Worm (Caenorhabditis elegans): ENCODE results near the gene elt-4.

Gene elt-4

DNA sequence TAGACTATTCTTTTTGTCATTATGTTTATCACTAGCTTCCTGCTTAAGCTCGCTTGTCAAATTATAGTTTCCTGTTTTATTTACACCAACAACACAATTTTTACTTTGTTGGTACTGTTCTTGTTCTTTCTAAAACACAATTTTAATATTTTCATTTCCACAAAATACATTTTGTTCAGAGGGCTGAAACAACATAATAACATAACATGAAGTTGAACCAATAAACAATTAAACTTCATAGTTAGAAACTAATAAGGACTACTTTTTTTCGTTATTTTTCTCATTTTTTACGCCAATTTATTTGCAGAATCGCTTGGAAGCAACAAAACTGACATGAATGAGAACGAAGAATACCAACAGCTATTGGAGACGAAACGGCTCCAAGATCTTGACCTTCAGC is 31.5 kb upstream of the elt-4 start, which contains the start of gene C39B10.3:
Gene C39B10.3 (plus strand): TSS at position 301 of the 400 bp plus-strand sequence.
- TF ChIP-seq T22C8.4 (GFP tag; IDR thresholded peaks at IDR 0.05) (no peak), ztf-29 (GFP tag; IDR thresholded peaks at IDR 0.05) (no peak), cog-1 (tag; optimal IDR thresholded peaks at IDR 0.05) (no peak), flt-1 (GFP tag; IDR thresholded peaks at IDR 0.05) (no peak), tab-1 (GFP tag; IDR thresholded peaks at IDR 0.05) (no peak), ref-1 (GFP tag; conservative IDR thresholded peaks at IDR 0.05) (no peak), med-1 (GFP tag; optimal IDR thresholded peaks at IDR 0.05; ENCODE audit: insufficient read depth) (no peak), klf-2 (GFP tag; conservative IDR thresholded peaks at IDR 0.05) (no peak), ztf-23 (GFP tag; IDR thresholded peaks at IDR 0.05) (no peak)

ce11 chrX:10444705-10445104 is 30.6 kb upstream of the elt-4 start, which contains the start of gene C39B10.4:
C39B10.4 (plus strand) TSS chrX:10445005.
- TF ChIP-seq med-1 (GFP tag; optimal IDR thresholded peaks at IDR 0.05; ENCODE audit: insufficient read depth) (no peak), ztf-23 (GFP tag; IDR thresholded peaks at IDR 0.05) (no peak), cog-1 (tag; optimal IDR thresholded peaks at IDR 0.05) (no peak), klf-2 (GFP tag; conservative IDR thresholded peaks at IDR 0.05) (no peak)

DNA sequence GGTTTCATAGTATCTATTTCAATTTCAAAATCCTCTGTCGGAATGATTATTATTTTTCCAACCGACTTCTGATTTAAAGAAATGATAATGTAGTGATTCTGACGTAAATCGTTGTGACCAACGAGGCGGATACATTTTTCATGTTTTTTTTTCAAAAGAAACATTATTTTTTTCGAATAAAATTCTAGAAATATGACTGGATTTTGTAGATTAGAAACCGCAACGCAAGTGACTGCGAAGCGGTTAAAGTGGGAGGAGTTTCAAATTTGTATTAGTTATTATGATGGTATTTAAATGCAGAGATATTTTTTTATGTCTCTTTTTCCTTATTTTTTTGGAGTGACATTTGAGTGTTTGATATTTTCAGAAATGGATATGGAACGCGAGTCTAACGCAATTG is 28.3 kb upstream of the elt-4 start, which contains the start of gene C39B10.5:
Gene C39B10.5 (plus strand): TSS at position 362 of the 400 bp plus-strand sequence.
- TF ChIP-seq klf-2 (GFP tag; conservative IDR thresholded peaks at IDR 0.05) (no peak), ztf-29 (GFP tag; IDR thresholded peaks at IDR 0.05) (no peak), T22C8.4 (GFP tag; IDR thresholded peaks at IDR 0.05) (no peak), med-1 (GFP tag; optimal IDR thresholded peaks at IDR 0.05; ENCODE audit: insufficient read depth) (no peak), flt-1 (GFP tag; IDR thresholded peaks at IDR 0.05) (no peak), ztf-23 (GFP tag; IDR thresholded peaks at IDR 0.05) (no peak), cog-1 (tag; optimal IDR thresholded peaks at IDR 0.05) (no peak), ref-1 (GFP tag; conservative IDR thresholded peaks at IDR 0.05) (no peak), tab-1 (GFP tag; IDR thresholded peaks at IDR 0.05) (no peak)

ce11 chrX:10453960-10454359 is 21.4 kb upstream of the elt-4 start, which contains the start of gene lgc-41:
lgc-41 (plus strand) TSS chrX:10454260.
- TF ChIP-seq klf-2 (GFP tag; conservative IDR thresholded peaks at IDR 0.05) (no peak), ztf-23 (GFP tag; IDR thresholded peaks at IDR 0.05) (no peak), med-1 (GFP tag; optimal IDR thresholded peaks at IDR 0.05; ENCODE audit: insufficient read depth) (no peak), T22C8.4 (GFP tag; IDR thresholded peaks at IDR 0.05) (no peak)

DNA sequence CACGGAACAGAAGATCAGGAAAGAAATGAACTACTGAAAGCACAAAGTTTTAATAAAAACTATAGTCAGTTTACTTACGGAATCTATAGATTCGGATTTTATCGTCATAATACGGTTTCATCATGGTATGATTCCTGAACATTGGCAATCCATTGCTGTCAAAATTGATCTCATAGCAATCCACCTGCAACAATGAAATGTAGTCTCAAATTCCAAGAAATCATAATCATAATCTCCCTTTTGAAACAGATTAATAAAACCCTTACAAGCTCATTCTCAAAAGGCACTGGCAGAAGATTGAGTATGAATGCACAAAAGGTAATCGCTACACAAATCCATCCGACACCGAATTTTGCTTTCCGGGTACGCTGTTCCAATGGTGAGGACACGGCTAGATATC is 12.9 kb upstream of the elt-4 start:
- no peak for TF ChIP-seq T22C8.4 (GFP tag; IDR thresholded peaks at IDR 0.05)
- no peak for TF ChIP-seq flt-1 (GFP tag; IDR thresholded peaks at IDR 0.05)
- TF ChIP-seq med-1 (GFP tag; optimal IDR thresholded peaks at IDR 0.05; ENCODE audit: insufficient read depth): no peak
- no peak for TF ChIP-seq ztf-23 (GFP tag; IDR thresholded peaks at IDR 0.05)
- no peak for TF ChIP-seq cog-1 (tag; optimal IDR thresholded peaks at IDR 0.05)
- TF ChIP-seq klf-2 (GFP tag; conservative IDR thresholded peaks at IDR 0.05): no peak

- TF ChIP-seq tab-1 (GFP tag; IDR thresholded peaks at IDR 0.05) (no peak), T22C8.4 (GFP tag; IDR thresholded peaks at IDR 0.05) (no peak), cog-1 (tag; optimal IDR thresholded peaks at IDR 0.05) (no peak), flt-1 (GFP tag; IDR thresholded peaks at IDR 0.05) (no peak), klf-2 (GFP tag; conservative IDR thresholded peaks at IDR 0.05) (no peak), ztf-29 (GFP tag; IDR thresholded peaks at IDR 0.05) (no peak), ref-1 (GFP tag; conservative IDR thresholded peaks at IDR 0.05) (no peak), med-1 (GFP tag; optimal IDR thresholded peaks at IDR 0.05; ENCODE audit: insufficient read depth) (no peak), ztf-23 (GFP tag; IDR thresholded peaks at IDR 0.05) (no peak)
These were observed 11.8 kb upstream of the elt-4 start, which contains the start of gene C39B10.1 for ce11 chrX:10463542-10463941. C39B10.1 (minus strand) TSS chrX:10463642.

ce11 chrX:10476573-10476972 is 1.2 kb downstream of the elt-4 start, which contains the start of gene C39B10.7:
C39B10.7 (plus strand) TSS chrX:10476873.
- no peak for TF ChIP-seq ztf-29 (GFP tag; IDR thresholded peaks at IDR 0.05)
- TF ChIP-seq ref-1 (GFP tag; conservative IDR thresholded peaks at IDR 0.05): no peak
- no peak for TF ChIP-seq klf-2 (GFP tag; conservative IDR thresholded peaks at IDR 0.05)
- TF ChIP-seq ztf-23 (GFP tag; IDR thresholded peaks at IDR 0.05): no peak
- no peak for TF ChIP-seq cog-1 (tag; optimal IDR thresholded peaks at IDR 0.05)
- no peak for TF ChIP-seq T22C8.4 (GFP tag; IDR thresholded peaks at IDR 0.05)
- no peak for TF ChIP-seq tab-1 (GFP tag; IDR thresholded peaks at IDR 0.05)
- no peak for TF ChIP-seq med-1 (GFP tag; optimal IDR thresholded peaks at IDR 0.05; ENCODE audit: insufficient read depth)
- no peak for TF ChIP-seq flt-1 (GFP tag; IDR thresholded peaks at IDR 0.05)

DNA sequence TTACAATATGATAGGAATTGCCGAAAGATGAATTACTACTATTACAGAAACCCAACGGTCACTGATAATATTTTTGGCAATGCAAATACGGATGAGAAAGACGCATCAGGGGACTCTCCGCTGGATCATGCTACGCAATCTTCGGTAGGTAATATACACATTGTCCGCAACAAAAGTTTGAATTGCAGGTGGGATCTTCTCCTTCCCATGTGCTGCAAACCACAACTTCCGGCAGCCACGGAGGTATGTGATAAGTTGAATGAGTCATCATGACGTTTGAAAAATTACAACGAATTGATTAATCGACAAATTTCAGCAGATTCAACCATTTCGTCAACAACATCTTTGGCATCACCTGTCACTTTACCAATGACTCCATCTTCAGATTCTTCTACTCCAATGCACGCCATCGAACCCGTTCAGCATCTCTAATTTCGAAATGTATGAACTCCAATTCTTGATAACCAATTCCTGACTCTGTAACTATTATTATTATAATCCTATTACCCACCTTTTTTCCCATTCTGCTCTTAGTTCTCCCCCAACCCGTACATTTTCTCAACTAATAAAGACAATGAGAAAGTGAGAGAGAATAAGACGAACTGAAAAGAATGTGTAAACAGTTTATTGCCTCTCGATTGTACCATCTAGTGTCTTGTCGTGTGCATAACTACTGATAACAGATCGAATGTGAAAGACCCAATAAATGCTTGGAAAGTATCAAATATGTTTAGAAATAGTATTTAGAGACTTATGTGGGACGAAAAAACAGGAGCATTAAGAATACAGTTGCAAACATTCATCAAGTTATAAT is 2.1 kb downstream of the elt-4 start:
- no peak for TF ChIP-seq cog-1 (tag; optimal IDR thresholded peaks at IDR 0.05)
- TF ChIP-seq ztf-23 (GFP tag; IDR thresholded peaks at IDR 0.05): no peak
- TF ChIP-seq ztf-29 (GFP tag; IDR thresholded peaks at IDR 0.05): no peak
- TF ChIP-seq klf-2 (GFP tag; conservative IDR thresholded peaks at IDR 0.05): no peak
- no peak for TF ChIP-seq ref-1 (GFP tag; conservative IDR thresholded peaks at IDR 0.05)
- TF ChIP-seq tab-1 (GFP tag; IDR thresholded peaks at IDR 0.05): no peak
- TF ChIP-seq med-1 (GFP tag; optimal IDR thresholded peaks at IDR 0.05; ENCODE audit: insufficient read depth): no peak
- TF ChIP-seq T22C8.4 (GFP tag; IDR thresholded peaks at IDR 0.05): no peak

- TF ChIP-seq T22C8.4 (GFP tag; IDR thresholded peaks at IDR 0.05) (no peak), ref-1 (GFP tag; conservative IDR thresholded peaks at IDR 0.05) (no peak), flt-1 (GFP tag; IDR thresholded peaks at IDR 0.05) (no peak), cog-1 (tag; optimal IDR thresholded peaks at IDR 0.05) (no peak), tab-1 (GFP tag; IDR thresholded peaks at IDR 0.05) (no peak), ztf-29 (GFP tag; IDR thresholded peaks at IDR 0.05) (no peak), ztf-23 (GFP tag; IDR thresholded peaks at IDR 0.05) (no peak), med-1 (GFP tag; optimal IDR thresholded peaks at IDR 0.05; ENCODE audit: insufficient read depth) (no peak), klf-2 (GFP tag; conservative IDR thresholded peaks at IDR 0.05) (no peak)
These were observed 3.9 kb downstream of the elt-4 start for ce11 chrX:10479108-10479738.

Measured in whole organism, midembryonic.